Fruit fly (Drosophila melanogaster): ENCODE measurements around the gene Ulp1.

Ulp1 gene

dm6 chrX:19201630-19202029, 6.4 kb downstream of the Ulp1 start, which contains the start of gene CG7990 (continued):
- TF ChIP-seq CG6791 (GFP tag; IDR thresholded peaks at IDR 0.05; ENCODE audit: partially characterized antibody) (peak; percentile 36; the same call in 1 of the 3 replicates), CG6175 (GFP tag; IDR thresholded peaks at IDR 0.05) (no peak), Dbx (GFP tag; IDR thresholded peaks at IDR 0.05) (no peak), Hmr (GFP tag; optimal IDR thresholded peaks at IDR 0.05) (no peak), CG12391 (tag; optimal IDR thresholded peaks at IDR 0.05) (no peak), Ets65A (GFP tag) (no peak), so (GFP tag; IDR thresholded peaks at IDR 0.05) (no peak), CG31388 (GFP tag; optimal IDR thresholded peaks at IDR 0.05) (no peak), CG6254 (GFP tag; optimal IDR thresholded peaks at IDR 0.05) (no peak), CG17359 (tag; optimal IDR thresholded peaks at IDR 0.05) (no peak), knrl (GFP tag; IDR thresholded peaks at IDR 0.05; ENCODE audit: partially characterized antibody) (peak; percentile 22; the same call in 1 of the 3 replicates), CG5953 (GFP tag; IDR thresholded peaks at IDR 0.05) (no peak), Bdp1 (GFP tag; optimal IDR thresholded peaks at IDR 0.05) (no peak), CG3163 (GFP tag; optimal IDR thresholded peaks at IDR 0.05) (no peak), Asciz (GFP tag; optimal IDR thresholded peaks at IDR 0.05) (no peak), Neu2 (GFP tag; optimal IDR thresholded peaks at IDR 0.05; ENCODE audit: borderline replicate concordance) (no peak), Usf (GFP tag; optimal IDR thresholded peaks at IDR 0.05) (no peak), CG13123 (GFP tag; optimal IDR thresholded peaks at IDR 0.05) (no peak), Dek (tag; optimal IDR thresholded peaks at IDR 0.05) (no peak), org-1 (GFP tag; optimal IDR thresholded peaks at IDR 0.05) (no peak), CG8290 (GFP tag; optimal IDR thresholded peaks at IDR 0.05) (no peak), CG8290 (tag; optimal IDR thresholded peaks at IDR 0.05) (peak in 1 of 2 experiments; percentile 61), inv (GFP tag; IDR thresholded peaks at IDR 0.05; ENCODE audit: partially characterized antibody) (0 out of 2 replicates have a peak, but pooled peaks have one; percentile 13), crol (GFP tag; IDR thresholded peaks at IDR 0.05) (no peak; the same call in 1 of the 2 replicates), corto (GFP tag; optimal IDR thresholded peaks at IDR 0.05) (no peak), CG1603 (tag; optimal IDR thresholded peaks at IDR 0.05) (no peak), bbx (GFP tag; IDR thresholded peaks at IDR 0.05; ENCODE audit: partially characterized antibody) (peak; percentile 67), CG33213 (GFP tag; optimal IDR thresholded peaks at IDR 0.05) (peak; percentile 4), odd (GFP tag; optimal IDR thresholded peaks at IDR 0.05) (no peak), CG4328 (GFP tag; optimal IDR thresholded peaks at IDR 0.05) (no peak), unpg (GFP tag; optimal IDR thresholded peaks at IDR 0.05) (no peak), CG12236 (GFP tag; optimal IDR thresholded peaks at IDR 0.05) (no peak), Bgb (GFP tag; IDR thresholded peaks at IDR 0.05; ENCODE audit: partially characterized antibody) (peak; percentile 62), zen (tag; optimal IDR thresholded peaks at IDR 0.05) (no peak), hb (GFP tag; IDR thresholded peaks at IDR 0.05; ENCODE audit: partially characterized antibody) (no peak), sima (GFP tag; optimal IDR thresholded peaks at IDR 0.05) (no peak), CG18619 (GFP tag; optimal IDR thresholded peaks at IDR 0.05) (no peak), Nf-YC (tag; optimal IDR thresholded peaks at IDR 0.05) (no peak), sisA (GFP tag; IDR thresholded peaks at IDR 0.05) (no peak), croc (GFP tag; conservative IDR thresholded peaks at IDR 0.05) (no peak), danr (GFP tag; IDR thresholded peaks at IDR 0.05) (no peak), schlank (tag; optimal IDR thresholded peaks at IDR 0.05) (no peak), CG10321 (GFP tag; IDR thresholded peaks at IDR 0.05) (no peak), CG14860 (GFP tag; IDR thresholded peaks at IDR 0.05; ENCODE audit: partially characterized antibody) (0 out of 3 replicates have a peak, but pooled peaks have one; percentile 14), aop (GFP tag; IDR thresholded peaks at IDR 0.05) (no peak), ato (GFP tag; IDR thresholded peaks at IDR 0.05; ENCODE audit: partially characterized antibody) (peak; percentile 38; the same call in 1 of the 2 replicates), CG1792 (GFP tag; optimal IDR thresholded peaks at IDR 0.05) (no peak), CG3407 (GFP tag; optimal IDR thresholded peaks at IDR 0.05) (no peak), CG16813 (GFP tag; IDR thresholded peaks at IDR 0.05; ENCODE audit: partially characterized antibody) (0 out of 3 replicates have a peak, but pooled peaks have one; percentile 29), CG6813 (GFP tag; optimal IDR thresholded peaks at IDR 0.05) (no peak)

Data from whole organism, embryonic.